Worm (Caenorhabditis elegans) whole organism, mixed stage, embryonic: Measurements from ENCODE around the gene mog-1.

ENCODE experiments used
- M03D4.4 ChIP-seq: sonication (generic microtip); optimal IDR thresholded peaks from 2 replicates; lab custom pipeline; 2017; ENCODE audit warnings: mild to moderate bottlenecking, missing genetic modification characterization, missing compliant biosample characterization
- bed-3 ChIP-seq: fragments of 200-800 bp; sonication (Bioruptor generic); optimal IDR thresholded peaks from 3 replicates; lab custom pipeline; 2018; ENCODE audit warnings: mild to moderate bottlenecking, missing genetic modification characterization, moderate library complexity, missing compliant biosample characterization
- blmp-1 ChIP-seq: fragments of 150-350 bp; optimal IDR thresholded peaks from 2 replicates; lab custom pipeline; 2014; ENCODE audit warnings: missing biosample characterization, missing genetic modification characterization
- ceh-39 ChIP-seq: fragments of 150-350 bp; optimal IDR thresholded peaks from 2 replicates; lab custom pipeline; 2014; ENCODE audit warnings: missing biosample characterization, missing genetic modification characterization
- ceh-83 ChIP-seq: fragments of 200-800 bp; sonication (Bioruptor generic); optimal IDR thresholded peaks from 2 replicates; lab custom pipeline; 2018; ENCODE audit warnings: mild to moderate bottlenecking, missing genetic modification characterization, missing compliant biosample characterization
- cnd-1 ChIP-seq: fragments of 200-800 bp; sonication (Bioruptor generic); optimal IDR thresholded peaks from 2 replicates; lab custom pipeline; 2018; ENCODE audit warnings: mild to moderate bottlenecking, missing genetic modification characterization, missing compliant biosample characterization
- drap-1 ChIP-seq: fragments of 200-800 bp; sonication (Bioruptor generic); optimal IDR thresholded peaks from 3 replicates; lab custom pipeline; 2018; ENCODE audit warnings: mild to moderate bottlenecking, missing genetic modification characterization, missing compliant biosample characterization
- elt-1 ChIP-seq: sonication (generic microtip); optimal IDR thresholded peaks from 2 replicates; lab custom pipeline; 2017; ENCODE audit warnings: missing genetic modification characterization, mild to moderate bottlenecking, missing compliant biosample characterization, antibody characterized with exemption, moderate library complexity, borderline replicate concordance; ENCODE audit not compliant: insufficient read depth
- elt-3 ChIP-seq: fragments of 150-350 bp; optimal IDR thresholded peaks from 2 replicates; lab custom pipeline; 2014; ENCODE audit warnings: missing biosample characterization, missing genetic modification characterization
- ham-2 ChIP-seq: fragments of 200-800 bp; sonication (Bioruptor generic); optimal IDR thresholded peaks from 2 replicates; lab custom pipeline; 2018; ENCODE audit warnings: mild to moderate bottlenecking, missing genetic modification characterization, missing compliant biosample characterization
- hlh-1 ChIP-seq: fragments of 150-350 bp; optimal IDR thresholded peaks from 2 replicates; lab custom pipeline; 2014; ENCODE audit warnings: missing biosample characterization, missing genetic modification reagents, missing genetic modification characterization
- lin-13 ChIP-seq: fragments of 150-350 bp; optimal IDR thresholded peaks from 2 replicates; lab custom pipeline; 2014; ENCODE audit warnings: missing biosample characterization, missing genetic modification characterization
- lin-32 ChIP-seq: fragments of 200-800 bp; sonication (Bioruptor generic); optimal IDR thresholded peaks from 2 replicates; lab custom pipeline; 2018; ENCODE audit warnings: mild to moderate bottlenecking, missing genetic modification characterization, missing compliant biosample characterization
- lsy-2 ChIP-seq: fragments of 150-350 bp; optimal IDR thresholded peaks from 2 replicates; lab custom pipeline; 2014; ENCODE audit warnings: missing biosample characterization, missing genetic modification characterization
- mab-5 ChIP-seq: fragments of 150-350 bp; optimal IDR thresholded peaks from 2 replicates; lab custom pipeline; 2014; ENCODE audit warnings: missing biosample characterization, missing genetic modification characterization
- mep-1 ChIP-seq: fragments of 150-350 bp; optimal IDR thresholded peaks from 2 replicates; lab custom pipeline; 2017; ENCODE audit warnings: missing biosample characterization, missing genetic modification reagents, missing genetic modification characterization, inconsistent platforms
- nhr-12 ChIP-seq: fragments of 150-350 bp; optimal IDR thresholded peaks from 2 replicates; lab custom pipeline; 2014; ENCODE audit warnings: missing biosample characterization, missing genetic modification characterization
- nhr-2 ChIP-seq: fragments of 150-350 bp; optimal IDR thresholded peaks from 2 replicates; lab custom pipeline; 2014; ENCODE audit warnings: missing biosample characterization, missing genetic modification characterization
- nhr-237 ChIP-seq: fragments of 150-350 bp; optimal IDR thresholded peaks from 2 replicates; lab custom pipeline; 2014; ENCODE audit warnings: missing biosample characterization, missing genetic modification characterization
- nhr-28 ChIP-seq: fragments of 150-350 bp; optimal IDR thresholded peaks from 2 replicates; lab custom pipeline; 2014; ENCODE audit warnings: missing biosample characterization, missing genetic modification characterization
- nhr-76 ChIP-seq: sonication (generic microtip); optimal IDR thresholded peaks from 2 replicates; lab custom pipeline; 2017; ENCODE audit warnings: missing biosample characterization, missing genetic modification characterization
- pha-4 ChIP-seq: fragments of 150-350 bp; optimal IDR thresholded peaks from 2 replicates; lab custom pipeline; 2018; ENCODE audit warnings: missing biosample characterization, missing genetic modification reagents, missing genetic modification characterization
- sem-2 ChIP-seq: fragments of 200-800 bp; sonication (Bioruptor generic); optimal IDR thresholded peaks from 2 replicates; lab custom pipeline; 2018; ENCODE audit warnings: mild to moderate bottlenecking, missing genetic modification characterization, missing compliant biosample characterization
- snpc-4 ChIP-seq: fragments of 150-350 bp; optimal IDR thresholded peaks from 2 replicates; lab custom pipeline; 2014; ENCODE audit warnings: missing biosample characterization, missing genetic modification characterization
- sptf-1 ChIP-seq: sonication (generic microtip); optimal IDR thresholded peaks from 2 replicates; lab custom pipeline; 2017; ENCODE audit warnings: mild to moderate bottlenecking, missing genetic modification characterization, moderate library complexity, missing compliant biosample characterization
- tbx-8 ChIP-seq: fragments of 200-800 bp; sonication (Bioruptor generic); optimal IDR thresholded peaks from 2 replicates; lab custom pipeline; 2018; ENCODE audit warnings: mild to moderate bottlenecking, missing genetic modification characterization, moderate library complexity, missing compliant biosample characterization
- unc-120 ChIP-seq: sonication (generic microtip); optimal IDR thresholded peaks from 2 replicates; lab custom pipeline; 2017; ENCODE audit warnings: missing genetic modification characterization, missing compliant biosample characterization; ENCODE audit not compliant: poor library complexity, severe bottlenecking
- unc-39 ChIP-seq: fragments of 150-350 bp; optimal IDR thresholded peaks from 2 replicates; lab custom pipeline; 2014; ENCODE audit warnings: missing biosample characterization, missing genetic modification characterization
- unc-62 ChIP-seq: fragments of 150-350 bp; optimal IDR thresholded peaks from 2 replicates; lab custom pipeline; 2014; ENCODE audit warnings: missing biosample characterization, missing genetic modification reagents, missing genetic modification characterization
- ztf-11 ChIP-seq: fragments of 150-350 bp; optimal IDR thresholded peaks from 2 replicates; lab custom pipeline; 2014; ENCODE audit warnings: missing biosample characterization, missing genetic modification characterization

mog-1 gene

ce11 chrIII:9950244-9950643, 5.8 kb downstream of the mog-1 start, which contains the start of gene K03H1.13:
Gene K03H1.13, minus strand, starts transcription at chrIII:9950344.
- TF ChIP-seq ceh-39 (tag; lab: Kevin White, UChicago) (peak; percentile 21), cnd-1 (tag; lab: Kevin White, UChicago) (no peak)

- TF ChIP-seq tbx-8 (GFP tag; lab: Kevin White, UChicago): no peak
These were observed 9.1 kb downstream of the mog-1 start, which contains the start of gene K03H1.7 for ce11 chrIII:9946806-9947419. Gene K03H1.7, plus strand, starts transcription at chrIII:9947405.

DNA sequence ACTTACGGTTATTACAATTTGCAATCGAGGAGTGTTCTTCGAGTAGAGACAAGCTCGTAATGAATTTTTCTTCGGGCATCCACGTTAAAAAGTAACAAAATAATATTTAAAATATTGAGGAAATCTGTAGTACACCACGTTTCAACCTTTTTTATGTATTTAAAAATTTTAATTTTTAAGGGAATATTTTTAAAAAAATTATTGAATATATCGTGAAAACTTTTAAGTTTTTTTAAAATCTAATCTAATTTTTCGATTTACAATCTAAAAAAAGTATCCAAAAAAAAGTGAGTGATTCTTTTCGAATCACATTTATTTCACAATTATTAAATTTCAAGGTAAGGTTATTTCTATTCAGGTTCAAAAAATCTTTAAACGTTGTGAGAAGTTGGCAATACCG, 11.3 kb downstream of the mog-1 start, which contains the start of gene gln-2:
TSS of gene gln-2 (minus strand) at position 101 of the 400 bp plus-strand sequence.
- TF ChIP-seq ham-2 (GFP tag; lab: Kevin White, UChicago) (no peak), blmp-1 (tag; lab: Kevin White, UChicago) (no peak), hlh-1 (tag; lab: Kevin White, UChicago) (no peak), drap-1 (GFP tag; lab: Kevin White, UChicago) (no peak), nhr-12 (tag; lab: Kevin White, UChicago) (no peak), sem-2 (GFP tag; lab: Kevin White, UChicago) (no peak), mep-1 (tag; lab: Kevin White, UChicago) (no peak), nhr-76 (tag; lab: Kevin White, UChicago) (no peak), M03D4.4 (no peak), unc-39 (tag; lab: Kevin White, UChicago) (no peak), nhr-237 (tag; lab: Kevin White, UChicago) (no peak), snpc-4 (no peak), nhr-28 (no peak), tbx-8 (GFP tag; lab: Kevin White, UChicago) (no peak), ceh-39 (tag; lab: Kevin White, UChicago) (no peak), ceh-83 (GFP tag; lab: Kevin White, UChicago) (no peak)
- TF ChIP-seq, all 35 proteins: peak for 0

DNA sequence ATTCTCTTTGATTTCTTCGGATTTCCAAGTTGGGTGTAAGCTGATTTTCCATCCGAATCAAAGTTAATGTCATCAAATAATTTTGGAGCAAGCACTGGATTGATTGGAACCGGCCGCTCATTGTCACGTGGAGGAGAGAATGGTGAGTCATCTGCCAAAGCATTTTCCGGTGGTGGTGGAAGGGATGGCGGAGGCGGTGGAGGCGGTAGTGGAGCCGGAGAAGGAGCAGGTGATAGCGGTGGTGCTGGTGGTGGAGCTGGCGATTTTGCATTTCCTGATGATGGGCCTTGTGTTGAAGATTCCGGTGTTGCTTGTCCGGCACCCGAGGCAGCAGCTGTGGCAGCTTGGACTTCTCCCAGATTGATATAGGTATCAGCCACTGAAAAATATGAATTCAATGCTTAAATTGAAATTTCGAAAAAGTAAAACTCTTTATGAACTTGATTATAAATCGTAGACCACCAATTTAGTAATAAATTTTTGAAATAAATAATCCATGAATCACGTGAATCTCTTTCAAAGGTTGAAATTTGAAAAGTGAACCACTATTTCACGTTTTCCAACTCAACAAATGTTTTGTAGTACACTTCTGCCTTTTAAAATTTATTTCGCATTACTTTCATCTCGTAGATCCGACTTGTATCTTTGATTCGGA, 14.9 kb downstream of the mog-1 start, which contains the start of the genes K03H1.9 and K03H1.12:
TSS of gene K03H1.9 (minus strand) at position 471 of the 655 bp plus-strand sequence.
TSS of gene K03H1.12 (plus strand) at position 605 of the 655 bp plus-strand sequence.
- TF ChIP-seq unc-62 (GFP tag; lab: Kevin White, UChicago): no peak
- TF ChIP-seq M03D4.4: no peak
- TF ChIP-seq ztf-11: no peak
- no peak for TF ChIP-seq elt-3 (tag; lab: Kevin White, UChicago)
- TF ChIP-seq nhr-2: no peak
- no peak for TF ChIP-seq lsy-2
- no peak for TF ChIP-seq drap-1 (GFP tag; lab: Kevin White, UChicago)
- TF ChIP-seq nhr-76 (tag; lab: Kevin White, UChicago): no peak
- no peak for TF ChIP-seq bed-3 (GFP tag; lab: Kevin White, UChicago)
- no peak for TF ChIP-seq lin-32 (GFP tag; lab: Kevin White, UChicago)
- TF ChIP-seq elt-1: no peak

DNA sequence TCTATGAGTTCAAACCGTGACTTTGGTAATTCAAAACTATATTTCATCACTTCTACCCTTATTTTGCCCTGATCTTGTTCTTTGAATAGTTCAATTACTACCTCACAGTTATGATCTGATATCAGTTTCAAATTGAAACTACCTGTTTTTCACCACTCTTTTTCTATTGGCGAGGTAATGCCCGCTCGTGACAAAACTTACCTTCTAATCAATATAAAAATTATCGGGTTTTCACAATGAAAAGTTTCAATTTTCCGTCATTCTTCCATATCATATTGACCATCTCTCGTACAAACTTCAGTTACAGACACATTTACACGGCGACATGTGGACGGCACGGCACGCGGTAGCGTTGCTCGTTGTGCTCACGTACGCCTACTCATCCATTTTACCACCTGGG, 23.9 kb downstream of the mog-1 start, which contains the start of gene dec-7:
TSS of gene dec-7 (plus strand) at position 308 of the 400 bp plus-strand sequence.
- no peak for TF ChIP-seq elt-3 (tag; lab: Kevin White, UChicago)
- TF ChIP-seq ceh-39 (tag; lab: Kevin White, UChicago): no peak
- TF ChIP-seq hlh-1 (tag; lab: Kevin White, UChicago): no peak
- TF ChIP-seq tbx-8 (GFP tag; lab: Kevin White, UChicago): no peak
- no peak for TF ChIP-seq ztf-11
- no peak for TF ChIP-seq nhr-12 (tag; lab: Kevin White, UChicago)
- no peak for TF ChIP-seq M03D4.4
- TF ChIP-seq sptf-1 (tag; lab: Kevin White, UChicago): no peak
- no peak for TF ChIP-seq lin-32 (GFP tag; lab: Kevin White, UChicago)
- no peak for TF ChIP-seq unc-62 (GFP tag; lab: Kevin White, UChicago)
- TF ChIP-seq lin-13: no peak
- no peak for TF ChIP-seq unc-120 (tag; lab: Kevin White, UChicago)
- TF ChIP-seq ceh-83 (GFP tag; lab: Kevin White, UChicago): no peak
- no peak for TF ChIP-seq pha-4
- TF ChIP-seq unc-39 (tag; lab: Kevin White, UChicago): no peak
- no peak for TF ChIP-seq bed-3 (GFP tag; lab: Kevin White, UChicago)
- TF ChIP-seq snpc-4: no peak
- no peak for TF ChIP-seq lsy-2
- TF ChIP-seq mab-5 (tag; lab: Kevin White, UChicago): no peak
- TF ChIP-seq blmp-1 (tag; lab: Kevin White, UChicago): no peak
